Worm (Caenorhabditis elegans) whole organism, L4 larva: Measurements from ENCODE around the gene ndx-9.
A peak's percentile ranks its signal among the peaks of the same experiment; 100 is the strongest.

ENCODE experiments used
- D1046.2 ChIP-seq: fragments of 200-800 bp; sonication (Bioruptor generic); IDR thresholded peaks from 2 replicates; pipeline ENCODE4 v1.3.6; 2022; ENCODE audit warnings: missing genetic modification characterization, missing compliant biosample characterization
- R02D3.7 ChIP-seq: fragments of 150-350 bp; sonication (generic microtip); optimal IDR thresholded peaks from 3 replicates; lab custom pipeline; 2014; ENCODE audit warnings: missing biosample characterization, missing genetic modification characterization
- T20F7.1 ChIP-seq: fragments of 200-800 bp; sonication (Bioruptor generic); optimal IDR thresholded peaks from 2 replicates; lab custom pipeline; 2018; ENCODE audit warnings: mild to moderate bottlenecking, missing genetic modification characterization, missing compliant biosample characterization
- Y105C5A.15 ChIP-seq: fragments of 200-800 bp; sonication (Bioruptor generic); IDR thresholded peaks from 2 replicates; pipeline ENCODE4 v1.3.6; 2022; ENCODE audit warnings: missing genetic modification characterization, missing compliant biosample characterization
- Y5F2A.4 ChIP-seq: fragments of 200-800 bp; sonication (Bioruptor generic); optimal IDR thresholded peaks from 2 replicates; lab custom pipeline; 2018; ENCODE audit warnings: mild to moderate bottlenecking, missing genetic modification characterization, missing compliant biosample characterization
- Y75B8A.6 ChIP-seq: fragments of 200-800 bp; sonication (Bioruptor generic); IDR thresholded peaks from 2 replicates; pipeline ENCODE4 v1.3.6; 2022; ENCODE audit warnings: missing genetic modification reagents, missing genetic modification characterization, missing compliant biosample characterization
- attf-4 ChIP-seq: sonication (generic microtip); optimal IDR thresholded peaks from 3 replicates; lab custom pipeline; 2017; ENCODE audit warnings: missing biosample characterization, missing genetic modification characterization
- ceh-20 ChIP-seq: fragments of 200-800 bp; sonication (Bioruptor generic); IDR thresholded peaks from 2 replicates; pipeline ENCODE4 v1.3.6; 2022; ENCODE audit warnings: missing genetic modification reagents, missing genetic modification characterization, missing compliant biosample characterization
- ceh-28 ChIP-seq: fragments of 150-350 bp; optimal IDR thresholded peaks from 2 replicates; lab custom pipeline; 2014; ENCODE audit warnings: missing biosample characterization, missing genetic modification reagents, missing genetic modification characterization
- ceh-62 ChIP-seq: sonication (generic microtip); optimal IDR thresholded peaks from 2 replicates; lab custom pipeline; 2017; ENCODE audit warnings: missing biosample characterization, missing genetic modification characterization
- ceh-82 ChIP-seq: sonication (generic microtip); optimal IDR thresholded peaks from 2 replicates; lab custom pipeline; 2017; ENCODE audit warnings: missing biosample characterization, missing genetic modification characterization
- cey-2 ChIP-seq: sonication (generic microtip); optimal IDR thresholded peaks from 3 replicates; lab custom pipeline; 2017; ENCODE audit warnings: missing genetic modification characterization, mild to moderate bottlenecking, missing compliant biosample characterization, antibody characterized with exemption, borderline replicate concordance; ENCODE audit not compliant: insufficient read depth
- daf-16 ChIP-seq, 3 experiments: sonication (generic microtip); optimal IDR thresholded peaks; 2 replicates each; lab custom pipeline; 2016 to 2017; ENCODE audit warnings: missing genetic modification characterization in 3 of 3, missing genetic modification reagents in 3 of 3, mild to moderate bottlenecking in 2 of 3, missing compliant biosample characterization in 2 of 3, missing biosample characterization in 1 of 3, moderate library complexity in 1 of 3
- daf-19 ChIP-seq: fragments of 200-800 bp; sonication (Bioruptor generic); conservative IDR thresholded peaks from 2 replicates; pipeline ENCODE4 v1.3.6; 2022; ENCODE audit warnings: missing genetic modification characterization, missing compliant biosample characterization
- daf-8 ChIP-seq: fragments of 200-800 bp; sonication (Bioruptor generic); IDR thresholded peaks from 2 replicates; pipeline ENCODE4 v1.3.6; 2022; ENCODE audit warnings: missing genetic modification characterization, missing compliant biosample characterization
- dmd-8 ChIP-seq: fragments of 200-800 bp; sonication (Bioruptor generic); IDR thresholded peaks from 2 replicates; pipeline ENCODE4 v1.3.6; 2022; ENCODE audit warnings: missing genetic modification characterization, missing compliant biosample characterization
- dmd-9 ChIP-seq: fragments of 200-800 bp; sonication (Bioruptor generic); IDR thresholded peaks from 2 replicates; pipeline ENCODE4 v1.3.6; 2022; ENCODE audit warnings: missing genetic modification reagents, missing genetic modification characterization, missing compliant biosample characterization
- duxl-1 ChIP-seq: sonication (generic microtip); optimal IDR thresholded peaks from 2 replicates; lab custom pipeline; 2016; ENCODE audit warnings: mild to moderate bottlenecking, missing genetic modification characterization, moderate library complexity, missing compliant biosample characterization; ENCODE audit not compliant: poor library complexity
- dve-1 ChIP-seq: sonication (generic microtip); optimal IDR thresholded peaks from 2 replicates; lab custom pipeline; 2017; ENCODE audit warnings: antibody characterized with exemption, mild to moderate bottlenecking, missing genetic modification characterization, missing compliant biosample characterization; ENCODE audit not compliant: insufficient read depth
- egl-27 ChIP-seq: sonication (generic microtip); optimal IDR thresholded peaks from 3 replicates; lab custom pipeline; 2017; ENCODE audit warnings: missing biosample characterization, missing genetic modification reagents, missing genetic modification characterization
- egl-43 ChIP-seq: fragments of 200-800 bp; sonication (Bioruptor generic); IDR thresholded peaks from 2 replicates; pipeline ENCODE4 v1.3.6; 2022; ENCODE audit warnings: missing genetic modification reagents, missing genetic modification characterization, missing compliant biosample characterization
- hlh-30 ChIP-seq: sonication (generic microtip); optimal IDR thresholded peaks from 2 replicates; lab custom pipeline; 2017; ENCODE audit warnings: antibody characterized with exemption, mild to moderate bottlenecking, missing genetic modification characterization, missing compliant biosample characterization; ENCODE audit not compliant: insufficient read depth
- hmg-1.1 ChIP-seq: fragments of 200-800 bp; sonication (Bioruptor generic); IDR thresholded peaks from 2 replicates; pipeline ENCODE4 v1.3.6; 2022; ENCODE audit warnings: missing genetic modification reagents, missing genetic modification characterization, missing compliant biosample characterization
- lin-1 ChIP-seq: fragments of 200-800 bp; sonication (Bioruptor generic); IDR thresholded peaks from 2 replicates; pipeline ENCODE4 v1.3.6; 2022; ENCODE audit warnings: missing genetic modification reagents, missing genetic modification characterization, missing compliant biosample characterization
- lin-13 ChIP-seq: fragments of 150-350 bp; optimal IDR thresholded peaks from 2 replicates; lab custom pipeline; 2014; ENCODE audit warnings: missing biosample characterization, missing genetic modification reagents, missing genetic modification characterization
- lin-39 ChIP-seq: fragments of 150-350 bp; optimal IDR thresholded peaks from 2 replicates; lab custom pipeline; 2014; ENCODE audit warnings: missing biosample characterization, missing genetic modification reagents, missing genetic modification characterization
- lsy-2 ChIP-seq, 2 experiments: fragments of 150-350 bp in 1 of 2; sonication (generic microtip) in 1 of 2; optimal IDR thresholded peaks; 2 replicates each; lab custom pipeline; 2014 to 2017; ENCODE audit warnings: missing biosample characterization in 2 of 2, missing genetic modification characterization in 2 of 2
- madf-5 ChIP-seq, 2 experiments: fragments of 200-800 bp; sonication (Bioruptor generic); IDR thresholded peaks; 2 replicates each; pipeline ENCODE4 v1.3.6; 2022; ENCODE audit warnings: missing compliant biosample characterization in 2 of 2, missing genetic modification characterization in 2 of 2
- madf-9 ChIP-seq: fragments of 200-800 bp; sonication (Bioruptor generic); conservative IDR thresholded peaks from 2 replicates; pipeline ENCODE4 v1.3.6; 2022; ENCODE audit warnings: missing genetic modification reagents, missing genetic modification characterization, missing compliant biosample characterization
- mep-1 ChIP-seq: fragments of 150-350 bp; sonication (generic microtip); optimal IDR thresholded peaks from 3 replicates; lab custom pipeline; 2014; ENCODE audit warnings: missing biosample characterization, missing genetic modification characterization
- nhr-10 ChIP-seq: fragments of 150-350 bp; optimal IDR thresholded peaks from 2 replicates; lab custom pipeline; 2014; ENCODE audit warnings: missing biosample characterization, missing genetic modification characterization
- nhr-102 ChIP-seq: sonication (generic microtip); optimal IDR thresholded peaks from 2 replicates; lab custom pipeline; 2016; ENCODE audit warnings: mild to moderate bottlenecking, missing genetic modification characterization, moderate library complexity, missing compliant biosample characterization
- nhr-11 ChIP-seq: fragments of 150-350 bp; optimal IDR thresholded peaks from 2 replicates; lab custom pipeline; 2014; ENCODE audit warnings: missing biosample characterization, missing genetic modification characterization
- nhr-237 ChIP-seq: sonication (generic microtip); optimal IDR thresholded peaks from 2 replicates; lab custom pipeline; 2017; ENCODE audit warnings: missing biosample characterization, missing genetic modification characterization
- nhr-25 ChIP-seq: sonication (generic microtip); optimal IDR thresholded peaks from 2 replicates; lab custom pipeline; 2017; ENCODE audit warnings: missing genetic modification characterization, mild to moderate bottlenecking, missing compliant biosample characterization, antibody characterized with exemption, moderate library complexity, borderline replicate concordance; ENCODE audit not compliant: insufficient read depth
- nhr-48 ChIP-seq: sonication (generic microtip); optimal IDR thresholded peaks from 2 replicates; lab custom pipeline; 2016; ENCODE audit warnings: mild to moderate bottlenecking, missing genetic modification characterization, missing compliant biosample characterization
- pha-4 ChIP-seq, 2 experiments: fragments of 150-350 bp in 1 of 2; fragments of 200-800 bp in 1 of 2; sonication (Bioruptor generic) in 1 of 2; IDR thresholded peaks in 1 of 2; optimal IDR thresholded peaks in 1 of 2; 2 replicates each; pipeline versions ENCODE4 v1.3.6 to Lab custom; 2014 to 2022; ENCODE audit warnings: missing genetic modification characterization in 2 of 2, missing genetic modification reagents in 2 of 2, missing biosample characterization in 1 of 2, missing compliant biosample characterization in 1 of 2
- php-3 ChIP-seq: fragments of 200-800 bp; sonication (Bioruptor generic); IDR thresholded peaks from 2 replicates; pipeline ENCODE4 v1.3.6; 2022; ENCODE audit warnings: missing genetic modification reagents, missing genetic modification characterization, missing compliant biosample characterization
- saeg-2 ChIP-seq: fragments of 200-800 bp; sonication (Bioruptor generic); IDR thresholded peaks from 2 replicates; pipeline ENCODE4 v1.3.6; 2022; ENCODE audit warnings: missing genetic modification reagents, missing genetic modification characterization, missing compliant biosample characterization
- sdz-12 ChIP-seq: fragments of 200-800 bp; sonication (Bioruptor generic); optimal IDR thresholded peaks from 2 replicates; lab custom pipeline; 2018; ENCODE audit warnings: mild to moderate bottlenecking, missing genetic modification characterization, missing compliant biosample characterization
- set-16 ChIP-seq: fragments of 200-800 bp; sonication (Bioruptor generic); IDR thresholded peaks from 2 replicates; pipeline ENCODE4 v1.3.6; 2022; ENCODE audit warnings: missing genetic modification reagents, missing genetic modification characterization, missing compliant biosample characterization
- snpc-1.2 ChIP-seq: fragments of 200-800 bp; sonication (Bioruptor generic); IDR thresholded peaks from 2 replicates; pipeline ENCODE4 v1.3.6; 2022; ENCODE audit warnings: missing genetic modification reagents, missing genetic modification characterization, missing compliant biosample characterization
- spr-1 ChIP-seq: sonication (generic microtip); optimal IDR thresholded peaks from 2 replicates; lab custom pipeline; 2016; ENCODE audit warnings: mild to moderate bottlenecking, missing genetic modification characterization, missing compliant biosample characterization
- spr-3 ChIP-seq: fragments of 200-800 bp; sonication (Bioruptor generic); optimal IDR thresholded peaks from 2 replicates; lab custom pipeline; 2018; ENCODE audit warnings: mild to moderate bottlenecking, missing genetic modification characterization, missing compliant biosample characterization
- tag-97 ChIP-seq: fragments of 200-800 bp; sonication (Bioruptor generic); IDR thresholded peaks from 2 replicates; pipeline ENCODE4 v1.3.6; 2022; ENCODE audit warnings: missing genetic modification characterization, missing compliant biosample characterization
- tra-1 ChIP-seq: fragments of 200-800 bp; sonication (Bioruptor generic); IDR thresholded peaks from 2 replicates; pipeline ENCODE4 v1.3.6; 2022; ENCODE audit warnings: missing genetic modification reagents, missing genetic modification characterization, missing compliant biosample characterization
- unc-130 ChIP-seq: sonication (generic microtip); optimal IDR thresholded peaks from 2 replicates; lab custom pipeline; 2016; ENCODE audit warnings: missing genetic modification reagents, missing genetic modification characterization, missing compliant biosample characterization
- unc-39 ChIP-seq: sonication (generic microtip); optimal IDR thresholded peaks from 2 replicates; lab custom pipeline; 2017; ENCODE audit warnings: missing biosample characterization, missing genetic modification characterization
- zfp-2 ChIP-seq: sonication (generic microtip); optimal IDR thresholded peaks from 2 replicates; lab custom pipeline; 2016; ENCODE audit warnings: mild to moderate bottlenecking, missing genetic modification characterization, missing compliant biosample characterization
- zip-2 ChIP-seq: fragments of 150-350 bp; optimal IDR thresholded peaks from 2 replicates; lab custom pipeline; 2014; ENCODE audit warnings: missing biosample characterization, missing genetic modification characterization

Gene ndx-9

ce11 chrIV:11036222-11036621 lies 24.4 kb upstream of the ndx-9 start, which contains the start of gene fkb-1:
TSS of gene fkb-1 (plus strand) at chrIV:11036582.
- TF ChIP-seq dve-1 (tag; lab: Kevin White, UChicago): peak; percentile 83
- no peak for TF ChIP-seq cey-2 (tag; lab: Kevin White, UChicago)
- no peak for TF ChIP-seq unc-130
- no peak for TF ChIP-seq nhr-10
- peak; percentile 66; the same call in 1 of the 2 replicates for TF ChIP-seq hmg-1.1
- no peak for TF ChIP-seq egl-27 (tag; lab: Kevin White, UChicago)
- no peak for TF ChIP-seq ceh-20 (GFP tag; lab: Robert Waterston, UW)
- no peak for TF ChIP-seq lin-1 (GFP tag; lab: Robert Waterston, UW)
- peak; percentile 38 for TF ChIP-seq hlh-30
- no peak for TF ChIP-seq attf-4 (tag; lab: Kevin White, UChicago)
- no peak for TF ChIP-seq php-3 (GFP tag; lab: Robert Waterston, UW)
- TF ChIP-seq madf-9 (GFP tag; lab: Robert Waterston, UW): no peak
- no peak for TF ChIP-seq Y5F2A.4 (GFP tag; lab: Kevin White, UChicago)
- TF ChIP-seq daf-16 (GFP tag; optimal IDR thresholded peaks at IDR 0.05; lab: Kevin White, UChicago): peak in 1 of 2 experiments; percentile 17
- peak; percentile 25 for TF ChIP-seq daf-16 (tag; optimal IDR thresholded peaks at IDR 0.05; lab: Kevin White, UChicago)
- no peak for TF ChIP-seq sdz-12
- no peak for TF ChIP-seq tra-1 (GFP tag; lab: Robert Waterston, UW)
- no peak for TF ChIP-seq egl-43 (GFP tag; lab: Robert Waterston, UW)
- no peak for TF ChIP-seq ceh-28 (tag; lab: Kevin White, UChicago)
- no peak for TF ChIP-seq zip-2 (tag; lab: Kevin White, UChicago)
- TF ChIP-seq daf-8 (GFP tag; lab: Robert Waterston, UW): no peak
- TF ChIP-seq nhr-25 (tag; lab: Kevin White, UChicago): no peak
- TF ChIP-seq nhr-11 (tag; lab: Kevin White, UChicago): peak; percentile 60
- TF ChIP-seq dmd-9 (GFP tag; lab: Robert Waterston, UW): no peak
- TF ChIP-seq nhr-102 (tag; lab: Kevin White, UChicago): peak; percentile 6
- no peak for TF ChIP-seq snpc-1.2 (GFP tag; lab: Robert Waterston, UW)
- TF ChIP-seq saeg-2 (GFP tag; lab: Robert Waterston, UW): no peak
- no peak for TF ChIP-seq set-16
- TF ChIP-seq Y75B8A.6 (GFP tag; lab: Robert Waterston, UW): no peak
- no peak for TF ChIP-seq ceh-82
- TF ChIP-seq nhr-48 (tag; lab: Kevin White, UChicago): no peak
- no peak for TF ChIP-seq nhr-237 (tag; lab: Kevin White, UChicago)
- peak; percentile 75 for TF ChIP-seq mep-1 (tag; lab: Kevin White, UChicago)
- TF ChIP-seq madf-5 (GFP tag; IDR thresholded peaks at IDR 0.05; lab: Robert Waterston, UW): no peak
- TF ChIP-seq T20F7.1 (GFP tag; lab: Kevin White, UChicago): no peak
- no peak for TF ChIP-seq daf-19
- no peak for TF ChIP-seq D1046.2 (GFP tag; lab: Robert Waterston, UW)
- no peak for TF ChIP-seq lin-39 (tag; lab: Kevin White, UChicago)
- no peak for TF ChIP-seq dmd-8
- TF ChIP-seq ceh-62 (tag; lab: Kevin White, UChicago): no peak
- TF ChIP-seq unc-39 (tag; lab: Kevin White, UChicago): no peak
- TF ChIP-seq lsy-2 (tag; optimal IDR thresholded peaks at IDR 0.05; lab: Kevin White, UChicago): peak in 1 of 2 experiments; percentile 83
- no peak for TF ChIP-seq lin-13
- TF ChIP-seq zfp-2 (tag; lab: Kevin White, UChicago): no peak
- no peak for TF ChIP-seq R02D3.7 (tag; lab: Kevin White, UChicago)
- TF ChIP-seq Y105C5A.15 (GFP tag; lab: Robert Waterston, UW): no peak
- TF ChIP-seq tag-97 (GFP tag; lab: Robert Waterston, UW): no peak
- TF ChIP-seq pha-4 (GFP tag; IDR thresholded peaks at IDR 0.05; lab: Robert Waterston, UW): no peak
- TF ChIP-seq pha-4 (tag; optimal IDR thresholded peaks at IDR 0.05; lab: Kevin White, UChicago): peak; percentile 87
- TF ChIP-seq spr-3 (GFP tag; lab: Kevin White, UChicago): no peak
- TF ChIP-seq duxl-1 (tag; lab: Kevin White, UChicago): no peak
- TF ChIP-seq spr-1: peak; percentile 20
